Fruit fly (Drosophila melanogaster) whole organism, embryonic: ENCODE data around the gene Cpr67Fa1.

Source experiments
- BtbVII ChIP-seq: fragments of 200-800 bp; sonication (Bioruptor generic); optimal IDR thresholded peaks from 3 replicates; lab custom pipeline; 2017; ENCODE audit warnings: missing biosample characterization, mild to moderate bottlenecking, missing genetic modification characterization
- CG10267 ChIP-seq: fragments of 200-800 bp; sonication (Bioruptor generic); optimal IDR thresholded peaks from 2 replicates; lab custom pipeline; 2018; ENCODE audit warnings: missing biosample characterization, mild to moderate bottlenecking, missing genetic modification characterization, moderate library complexity
- CG12391 ChIP-seq: fragments of 200-800 bp; sonication (Bioruptor generic); optimal IDR thresholded peaks from 3 replicates; lab custom pipeline; 2018; ENCODE audit warnings: missing biosample characterization, mild to moderate bottlenecking, missing genetic modification characterization, moderate library complexity
- CG13424 ChIP-seq: fragments of 200-800 bp; sonication (Bioruptor generic); optimal IDR thresholded peaks from 2 replicates; lab custom pipeline; 2019; ENCODE audit warnings: missing biosample characterization, mild to moderate bottlenecking, missing genetic modification characterization, moderate library complexity
- CG18262 ChIP-seq: fragments of 200-800 bp; optimal IDR thresholded peaks from 3 replicates; lab custom pipeline; 2019; ENCODE audit warnings: missing biosample characterization, mild to moderate bottlenecking, missing genetic modification characterization, moderate library complexity
- CG2120 ChIP-seq: fragments of 200-800 bp; sonication (Bioruptor generic); optimal IDR thresholded peaks from 3 replicates; lab custom pipeline; 2016; ENCODE audit warnings: missing biosample characterization, missing genetic modification characterization
- CG2129 ChIP-seq: fragments of 200-800 bp; sonication (Bioruptor generic); IDR thresholded peaks from 2 replicates; pipeline ENCODE4 v1.3.6; 2022; ENCODE audit warnings: missing biosample characterization, missing genetic modification characterization; ENCODE audit not compliant: partially characterized antibody
- CG2199 ChIP-seq: fragments of 200-800 bp; sonication (Bioruptor generic); IDR thresholded peaks from 3 replicates; pipeline ENCODE4 v1.3.6; 2022; ENCODE audit warnings: missing biosample characterization, missing genetic modification characterization
- CG2712 ChIP-seq: fragments of 200-800 bp; optimal IDR thresholded peaks from 3 replicates; lab custom pipeline; 2019; ENCODE audit warnings: missing biosample characterization, mild to moderate bottlenecking, missing genetic modification characterization, moderate library complexity
- CG33557 ChIP-seq: fragments of 200-800 bp; sonication (Bioruptor generic); optimal IDR thresholded peaks from 2 replicates; lab custom pipeline; 2019; ENCODE audit warnings: missing biosample characterization, mild to moderate bottlenecking, missing genetic modification characterization, moderate library complexity
- CG4617 ChIP-seq: fragments of 200-800 bp; sonication (Bioruptor generic); optimal IDR thresholded peaks from 3 replicates; lab custom pipeline; 2016; ENCODE audit warnings: missing biosample characterization, missing genetic modification characterization, borderline replicate concordance
- CG4854 ChIP-seq: fragments of 200-800 bp; sonication (Bioruptor generic); optimal IDR thresholded peaks from 2 replicates; lab custom pipeline; 2016; ENCODE audit warnings: missing biosample characterization, missing genetic modification characterization, inconsistent platforms
- CG7556 ChIP-seq: fragments of 200-800 bp; sonication (Bioruptor generic); optimal IDR thresholded peaks from 2 replicates; lab custom pipeline; 2017; ENCODE audit warnings: missing biosample characterization, mild to moderate bottlenecking, missing genetic modification characterization
- CG7786 ChIP-seq: fragments of 200-800 bp; sonication (Bioruptor generic); optimal IDR thresholded peaks from 2 replicates; lab custom pipeline; 2016; ENCODE audit warnings: missing biosample characterization, missing genetic modification characterization
- CG8388 ChIP-seq: fragments of 200-800 bp; sonication (Bioruptor generic); optimal IDR thresholded peaks from 2 replicates; lab custom pipeline; 2019; ENCODE audit warnings: missing biosample characterization, mild to moderate bottlenecking, missing genetic modification characterization, moderate library complexity
- CG8924 ChIP-seq: fragments of 200-800 bp; optimal IDR thresholded peaks from 3 replicates; lab custom pipeline; 2019; ENCODE audit warnings: missing biosample characterization, mild to moderate bottlenecking, missing genetic modification characterization, moderate library complexity
- Dbx ChIP-seq: fragments of 200-800 bp; sonication (Bioruptor generic); IDR thresholded peaks from 3 replicates; pipeline ENCODE4 v1.3.6; 2022; ENCODE audit warnings: missing biosample characterization, missing genetic modification characterization
- Doc2 ChIP-seq: fragments of 200-800 bp; sonication (Bioruptor generic); IDR thresholded peaks from 2 replicates; pipeline ENCODE4 v1.3.6; 2022; ENCODE audit warnings: missing biosample characterization, missing genetic modification characterization
- Dp ChIP-seq: fragments of 200-800 bp; sonication (Bioruptor generic); optimal IDR thresholded peaks from 2 replicates; lab custom pipeline; 2018; ENCODE audit warnings: missing biosample characterization, mild to moderate bottlenecking, missing genetic modification characterization, moderate library complexity
- ERR ChIP-seq: fragments of 200-800 bp; sonication (Bioruptor generic); optimal IDR thresholded peaks from 2 replicates; lab custom pipeline; 2016; ENCODE audit warnings: missing biosample characterization, missing genetic modification characterization
- Fer2 ChIP-seq: fragments of 200-800 bp; sonication (Bioruptor generic); optimal IDR thresholded peaks from 2 replicates; lab custom pipeline; 2018; ENCODE audit warnings: missing biosample characterization, mild to moderate bottlenecking, missing genetic modification characterization, moderate library complexity
- HLH3B ChIP-seq: fragments of 200-800 bp; sonication (Bioruptor generic); IDR thresholded peaks from 2 replicates; pipeline ENCODE4 v1.3.6; 2022; ENCODE audit warnings: missing biosample characterization, missing genetic modification characterization
- Hmx ChIP-seq: fragments of 200-800 bp; sonication (Bioruptor generic); optimal IDR thresholded peaks from 2 replicates; lab custom pipeline; 2016; ENCODE audit warnings: missing biosample characterization, missing genetic modification characterization
- Neu2 ChIP-seq: fragments of 200-800 bp; sonication (Bioruptor generic); optimal IDR thresholded peaks from 3 replicates; lab custom pipeline; 2016; ENCODE audit warnings: missing biosample characterization, missing genetic modification characterization, borderline replicate concordance
- Oli ChIP-seq: fragments of 200-800 bp; sonication (Bioruptor generic); optimal IDR thresholded peaks from 2 replicates; lab custom pipeline; 2018; ENCODE audit warnings: missing biosample characterization, mild to moderate bottlenecking, missing genetic modification characterization, moderate library complexity
- Rfx ChIP-seq: fragments of 200-800 bp; sonication (Bioruptor generic); IDR thresholded peaks from 2 replicates; pipeline ENCODE4 v1.3.6; 2022; ENCODE audit warnings: missing biosample characterization, missing genetic modification characterization
- Xbp1 ChIP-seq: fragments of 200-800 bp; sonication (Bioruptor generic); optimal IDR thresholded peaks from 3 replicates; lab custom pipeline; 2016; ENCODE audit warnings: missing biosample characterization, mild to moderate bottlenecking, missing genetic modification characterization
- Xrp1 ChIP-seq: fragments of 200-800 bp; sonication (Bioruptor generic); IDR thresholded peaks from 2 replicates; pipeline ENCODE4 v1.3.6; 2022; ENCODE audit warnings: missing biosample characterization, missing genetic modification characterization
- ash1 ChIP-seq: fragments of 200-800 bp; sonication (Bioruptor generic); optimal IDR thresholded peaks from 2 replicates; lab custom pipeline; 2018; ENCODE audit warnings: missing biosample characterization, mild to moderate bottlenecking, missing genetic modification characterization
- ato ChIP-seq: fragments of 200-800 bp; sonication (Bioruptor generic); IDR thresholded peaks from 2 replicates; pipeline ENCODE4 v1.3.6; 2022; ENCODE audit warnings: missing biosample characterization, missing genetic modification characterization; ENCODE audit not compliant: partially characterized antibody
- chif ChIP-seq, 2 experiments: fragments of 200-800 bp; sonication (Bioruptor generic); optimal IDR thresholded peaks; 3 replicates each; lab custom pipeline; 2016; ENCODE audit warnings: missing biosample characterization in 2 of 2, missing genetic modification characterization in 2 of 2
- dm ChIP-seq: fragments of 200-800 bp; sonication (Bioruptor generic); optimal IDR thresholded peaks from 3 replicates; lab custom pipeline; 2016; ENCODE audit warnings: missing biosample characterization, missing genetic modification characterization
- fd64A ChIP-seq: fragments of 200-800 bp; sonication (Bioruptor generic); optimal IDR thresholded peaks from 3 replicates; lab custom pipeline; 2018; ENCODE audit warnings: missing biosample characterization, mild to moderate bottlenecking, missing genetic modification characterization
- fd96Cb ChIP-seq: fragments of 200-800 bp; sonication (Bioruptor generic); optimal IDR thresholded peaks from 2 replicates; lab custom pipeline; 2018; ENCODE audit warnings: missing biosample characterization, mild to moderate bottlenecking, missing genetic modification characterization, moderate library complexity
- gem ChIP-seq: fragments of 200-800 bp; sonication (Bioruptor generic); optimal IDR thresholded peaks from 2 replicates; lab custom pipeline; 2019; ENCODE audit warnings: missing biosample characterization, mild to moderate bottlenecking, missing genetic modification characterization, moderate library complexity
- her ChIP-seq: fragments of 200-800 bp; sonication (Bioruptor generic); optimal IDR thresholded peaks from 2 replicates; lab custom pipeline; 2016; ENCODE audit warnings: missing biosample characterization, missing genetic modification characterization
- jing ChIP-seq: fragments of 200-800 bp; sonication (Bioruptor generic); optimal IDR thresholded peaks from 2 replicates; lab custom pipeline; 2018; ENCODE audit warnings: missing biosample characterization, mild to moderate bottlenecking, missing genetic modification characterization
- lbe ChIP-seq: fragments of 200-800 bp; sonication (Bioruptor generic); optimal IDR thresholded peaks from 2 replicates; lab custom pipeline; 2016; ENCODE audit warnings: missing biosample characterization, mild to moderate bottlenecking, missing genetic modification characterization
- lilli ChIP-seq: fragments of 200-800 bp; sonication (Bioruptor generic); optimal IDR thresholded peaks from 3 replicates; lab custom pipeline; 2016; ENCODE audit warnings: missing biosample characterization, missing genetic modification characterization
- mld ChIP-seq: fragments of 200-800 bp; sonication (Bioruptor generic); IDR thresholded peaks from 3 replicates; pipeline ENCODE4 v1.3.6; 2022; ENCODE audit warnings: missing biosample characterization, missing genetic modification characterization; ENCODE audit not compliant: partially characterized antibody
- nerfin-2 ChIP-seq: fragments of 200-800 bp; sonication (Bioruptor generic); IDR thresholded peaks from 2 replicates; pipeline ENCODE4 v1.3.6; 2022; ENCODE audit warnings: missing biosample characterization, missing genetic modification characterization; ENCODE audit not compliant: partially characterized antibody
- phol ChIP-seq: fragments of 200-800 bp; sonication (Bioruptor generic); optimal IDR thresholded peaks from 3 replicates; lab custom pipeline; 2018; ENCODE audit warnings: missing biosample characterization, mild to moderate bottlenecking, missing genetic modification characterization, moderate library complexity
- pzg ChIP-seq: fragments of 200-800 bp; sonication (Bioruptor generic); optimal IDR thresholded peaks from 3 replicates; lab custom pipeline; 2018; ENCODE audit warnings: missing biosample characterization, mild to moderate bottlenecking, missing genetic modification characterization, moderate library complexity
- sens ChIP-seq: fragments of 200-800 bp; sonication (Bioruptor generic); peaks from one replicate; lab custom pipeline; 2016; ENCODE audit warnings: missing biosample characterization, missing genetic modification characterization
- shn ChIP-seq: fragments of 200-800 bp; sonication (Bioruptor generic); optimal IDR thresholded peaks from 3 replicates; lab custom pipeline; 2016; ENCODE audit warnings: missing biosample characterization, missing genetic modification characterization
- sr ChIP-seq: fragments of 200-800 bp; sonication (Bioruptor generic); IDR thresholded peaks from 3 replicates; pipeline ENCODE4 v1.3.6; 2022; ENCODE audit warnings: missing biosample characterization, missing genetic modification characterization
- tup ChIP-seq: fragments of 200-800 bp; sonication (Bioruptor generic); optimal IDR thresholded peaks from 2 replicates; lab custom pipeline; 2016; ENCODE audit warnings: missing biosample characterization, mild to moderate bottlenecking, missing genetic modification characterization, moderate library complexity
- z ChIP-seq: fragments of 200-800 bp; sonication (Bioruptor generic); IDR thresholded peaks from 3 replicates; pipeline ENCODE4 v1.3.6; 2022; ENCODE audit warnings: missing biosample characterization, missing genetic modification characterization
- zf30C ChIP-seq: fragments of 200-800 bp; sonication (Bioruptor generic); optimal IDR thresholded peaks from 3 replicates; lab custom pipeline; 2018; ENCODE audit warnings: missing biosample characterization, mild to moderate bottlenecking, missing genetic modification characterization

Cpr67Fa1 gene

DNA sequence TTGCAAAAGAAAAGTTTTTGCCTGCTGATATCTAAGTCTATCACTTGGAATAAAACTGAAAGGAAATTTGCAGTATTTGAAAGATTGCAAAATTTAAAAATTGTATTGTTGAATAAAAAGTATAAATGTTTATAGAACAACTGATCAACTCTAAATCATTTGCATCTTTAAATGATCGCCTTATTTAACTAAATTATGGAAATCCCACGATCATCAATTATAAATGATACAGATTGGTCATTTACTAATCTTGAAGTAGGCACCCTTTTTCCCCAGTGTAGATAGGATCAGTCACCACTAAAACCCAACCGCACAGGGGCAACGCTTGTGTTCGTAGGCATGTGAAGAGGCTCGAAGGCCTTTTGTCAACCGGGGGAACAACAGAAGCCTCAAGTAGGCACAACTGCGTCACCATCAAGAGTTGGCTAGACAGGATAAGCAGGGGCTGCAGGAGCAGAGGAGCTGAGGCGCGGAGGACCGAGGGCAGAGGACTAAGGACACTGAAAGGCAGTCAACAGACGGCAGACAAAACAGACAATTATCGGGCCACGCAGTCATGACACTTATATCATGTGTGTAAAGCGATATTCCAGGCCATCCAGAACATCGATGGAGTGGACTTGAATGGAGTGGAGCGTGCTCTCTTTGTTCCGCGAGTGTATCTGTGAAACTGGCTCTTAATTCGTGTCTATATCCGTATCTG, 41.8 kb upstream of the Cpr67Fa1 start (continued):
- TF ChIP-seq mld (GFP tag; lab: Robert Waterston, UW), result no peak
- no peak; the same call in 2 of the 3 replicates for TF ChIP-seq z (GFP tag; lab: Robert Waterston, UW)
- peak; percentile 32; the same call in 1 of the 2 replicates for TF ChIP-seq nerfin-2
- no peak for TF ChIP-seq CG4617 (GFP tag; lab: Kevin White, UChicago)
- TF ChIP-seq CG8388 (GFP tag; lab: Kevin White, UChicago), result peak; percentile 41
- TF ChIP-seq lilli (GFP tag; lab: Kevin White, UChicago), result peak; percentile 19
- no peak for TF ChIP-seq ato (GFP tag; lab: Robert Waterston, UW)
- TF ChIP-seq CG10267 (tag; lab: Kevin White, UChicago), result peak; percentile 71
- TF ChIP-seq Hmx (GFP tag; lab: Kevin White, UChicago), result no peak
- TF ChIP-seq ash1 (GFP tag; lab: Kevin White, UChicago), result no peak
- TF ChIP-seq CG2712 (tag; lab: Kevin White, UChicago), result peak; percentile 78
- no peak for TF ChIP-seq Dp
- peak; percentile 42 for TF ChIP-seq fd96Cb
- peak; percentile 53 for TF ChIP-seq Oli (tag; lab: Kevin White, UChicago)
- no peak for TF ChIP-seq CG7786
- TF ChIP-seq CG2129 (GFP tag; lab: Robert Waterston, UW), result no peak
- TF ChIP-seq CG8924 (tag; lab: Kevin White, UChicago), result peak; percentile 72
- peak; percentile 47 for TF ChIP-seq CG33557 (GFP tag; lab: Kevin White, UChicago)
- no peak for TF ChIP-seq BtbVII (GFP tag; lab: Kevin White, UChicago)
- TF ChIP-seq tup (GFP tag; lab: Kevin White, UChicago), result no peak
- peak; percentile 33 for TF ChIP-seq Xbp1
- peak; percentile 67 for TF ChIP-seq CG12391 (tag; lab: Kevin White, UChicago)
- TF ChIP-seq CG2199 (GFP tag; lab: Robert Waterston, UW), result peak; percentile 81; the same call in 1 of the 3 replicates
- no peak for TF ChIP-seq CG2120 (GFP tag; lab: Kevin White, UChicago)
- TF ChIP-seq fd64A (GFP tag; lab: Kevin White, UChicago), result no peak
- no peak for TF ChIP-seq Rfx (GFP tag; lab: Robert Waterston, UW)
- TF ChIP-seq Neu2 (GFP tag; lab: Kevin White, UChicago), result peak; percentile 35
- no peak for TF ChIP-seq jing (GFP tag; lab: Kevin White, UChicago)
- TF ChIP-seq ERR (GFP tag; lab: Kevin White, UChicago), result no peak
- no peak for TF ChIP-seq dm (GFP tag; lab: Kevin White, UChicago)
- no peak for TF ChIP-seq Doc2 (GFP tag; lab: Robert Waterston, UW)
- no peak for TF ChIP-seq pzg (GFP tag; lab: Kevin White, UChicago)
- TF ChIP-seq CG18262 (tag; lab: Kevin White, UChicago), result peak; percentile 81
- peak; percentile 19 for TF ChIP-seq shn (GFP tag; lab: Kevin White, UChicago)
- no peak for TF ChIP-seq HLH3B (GFP tag; lab: Robert Waterston, UW)
- no peak for TF ChIP-seq lbe
- TF ChIP-seq CG13424 (tag; lab: Kevin White, UChicago), result no peak
- peak in 1 of 2 experiments; percentile 44 for TF ChIP-seq chif (GFP tag; optimal IDR thresholded peaks at IDR 0.05; lab: Kevin White, UChicago)
- peak; percentile 54 for TF ChIP-seq CG7556 (GFP tag; lab: Kevin White, UChicago)
- TF ChIP-seq sens (GFP tag; lab: Kevin White, UChicago), result peak; percentile 86
- peak; percentile 53 for TF ChIP-seq Xrp1
- TF ChIP-seq Dbx (GFP tag; lab: Robert Waterston, UW), result no peak
- peak; percentile 94 for TF ChIP-seq zf30C (GFP tag; lab: Kevin White, UChicago)
- no peak for TF ChIP-seq sr (GFP tag; lab: Robert Waterston, UW)
- TF ChIP-seq her (GFP tag; lab: Kevin White, UChicago), result no peak
- TF ChIP-seq CG4854 (GFP tag; lab: Kevin White, UChicago), result no peak
- TF ChIP-seq gem (tag; lab: Kevin White, UChicago), result peak; percentile 72
- TF ChIP-seq Fer2, result no peak
- peak; percentile 69 for TF ChIP-seq phol (tag; lab: Kevin White, UChicago)
